Worm (Caenorhabditis elegans): ENCODE measurements around the gene C46G7.5.

DNA sequence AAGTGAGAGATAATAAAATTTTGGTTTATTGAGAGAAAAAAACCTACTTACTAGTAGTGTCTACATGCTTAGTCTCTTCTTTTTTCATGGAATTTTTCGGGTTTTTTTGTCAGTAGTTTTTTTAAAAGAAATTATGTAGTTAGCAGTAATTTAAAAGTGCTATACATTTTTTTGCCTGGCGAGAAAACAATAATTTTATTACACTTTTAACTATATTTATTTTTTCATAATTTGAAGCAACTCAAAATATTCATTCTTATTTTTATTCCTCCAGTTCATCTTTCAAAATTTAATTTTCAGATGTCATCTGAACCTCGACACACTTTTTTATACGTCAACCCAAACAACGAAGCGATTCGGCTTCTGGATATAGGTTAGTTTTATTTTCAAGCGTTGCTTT lies 29.2 kb upstream of the C46G7.5 start, which contains the start of gene kcc-2:
- TF ChIP-seq egl-27 (tag; optimal IDR thresholded peaks at IDR 0.05) (no peak), lin-39 (tag; optimal IDR thresholded peaks at IDR 0.05) (no peak), pag-3 (tag; optimal IDR thresholded peaks at IDR 0.05; ENCODE audit: borderline replicate concordance, insufficient read depth) (no peak), snpc-4 (tag; optimal IDR thresholded peaks at IDR 0.05) (no peak), elt-3 (tag; optimal IDR thresholded peaks at IDR 0.05) (no peak), nhr-20 (tag; optimal IDR thresholded peaks at IDR 0.05) (no peak), elt-2 (tag; optimal IDR thresholded peaks at IDR 0.05) (no peak), ces-1 (GFP tag; optimal IDR thresholded peaks at IDR 0.05) (no peak), nhr-77 (tag; optimal IDR thresholded peaks at IDR 0.05) (no peak), ets-5 (GFP tag; IDR thresholded peaks at IDR 0.05) (no peak), nhr-71 (tag; optimal IDR thresholded peaks at IDR 0.05) (no peak), lir-3 (tag; optimal IDR thresholded peaks at IDR 0.05; ENCODE audit: poor library complexity) (no peak), ceh-63 (GFP tag; optimal IDR thresholded peaks at IDR 0.05) (no peak), blmp-1 (tag; optimal IDR thresholded peaks at IDR 0.05) (no peak)

All from whole organism, L1 larva.